Worm (Caenorhabditis elegans) whole organism, early embryonic: ENCODE data around the gene Y77E11A.12.

ENCODE experiments used
- B0310.2 ChIP-seq: sonication (generic microtip); optimal IDR thresholded peaks from 2 replicates; lab custom pipeline; 2016; ENCODE audit warnings: mild to moderate bottlenecking, missing genetic modification characterization, missing compliant biosample characterization
- F13C5.2 ChIP-seq: sonication (generic microtip); optimal IDR thresholded peaks from 2 replicates; lab custom pipeline; 2017; ENCODE audit warnings: mild to moderate bottlenecking, missing genetic modification characterization, inconsistent platforms, missing compliant biosample characterization
- ceh-36 ChIP-seq: sonication (generic microtip); optimal IDR thresholded peaks from 2 replicates; lab custom pipeline; 2016; ENCODE audit warnings: missing genetic modification characterization, inconsistent platforms, missing compliant biosample characterization
- flt-1 ChIP-seq: fragments of 200-800 bp; sonication (Bioruptor generic); IDR thresholded peaks from 2 replicates; pipeline ENCODE4 v1.3.6; 2022; ENCODE audit warnings: missing genetic modification characterization, missing compliant biosample characterization
- hmbx-1 ChIP-seq: sonication (generic microtip); optimal IDR thresholded peaks from 2 replicates; lab custom pipeline; 2016; ENCODE audit warnings: mild to moderate bottlenecking, missing genetic modification characterization, missing compliant biosample characterization
- hmg-4 ChIP-seq: fragments of 200-800 bp; sonication (Bioruptor generic); optimal IDR thresholded peaks from 2 replicates; lab custom pipeline; 2018; ENCODE audit warnings: mild to moderate bottlenecking, missing genetic modification characterization, missing compliant biosample characterization
- hnd-1 ChIP-seq: sonication (generic microtip); optimal IDR thresholded peaks from 2 replicates; lab custom pipeline; 2016; ENCODE audit warnings: missing genetic modification characterization, missing compliant biosample characterization
- pes-1 ChIP-seq: fragments of 200-800 bp; sonication (Bioruptor generic); IDR thresholded peaks from 2 replicates; pipeline ENCODE4 v1.3.6; 2022; ENCODE audit warnings: missing genetic modification reagents, missing genetic modification characterization, missing compliant biosample characterization

DNA sequence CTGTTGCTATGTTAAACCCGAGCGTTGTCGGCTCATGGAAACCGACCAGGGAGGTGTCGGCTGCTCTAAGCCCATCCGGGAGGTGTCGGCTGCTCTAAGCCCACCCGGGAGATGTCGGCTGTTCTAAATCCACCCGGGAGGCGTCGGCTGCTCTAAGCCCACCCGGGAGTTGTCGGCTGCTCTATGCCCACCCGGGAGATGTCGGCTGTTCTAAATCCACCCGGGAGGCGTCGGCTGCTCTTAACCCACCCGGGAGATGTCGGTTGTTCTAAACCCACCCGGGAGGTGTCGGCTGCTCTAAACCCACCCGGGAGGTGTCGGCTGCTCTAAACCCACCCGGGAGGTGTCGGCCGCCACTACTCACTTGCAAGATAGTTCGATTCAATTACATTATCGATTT lies 41.0 kb upstream of the Y77E11A.12 start:
- TF ChIP-seq hmg-4 (no peak), hnd-1 (tag; lab: Kevin White, UChicago) (no peak), ceh-36 (tag; lab: Kevin White, UChicago) (no peak), pes-1 (GFP tag; lab: Robert Waterston, UW) (no peak), hmbx-1 (tag; lab: Kevin White, UChicago) (no peak), B0310.2 (tag; lab: Kevin White, UChicago) (no peak), F13C5.2 (tag; lab: Kevin White, UChicago) (no peak), flt-1 (no peak)
